Worm (Caenorhabditis elegans) whole organism, young adult: ENCODE results near the gene npp-25.

Experiments
- F33H1.4 ChIP-seq: fragments of 200-800 bp; sonication (Bioruptor generic); IDR thresholded peaks from 2 replicates; pipeline ENCODE4 v1.3.6; 2022; ENCODE audit warnings: missing genetic modification reagents, missing genetic modification characterization, missing compliant biosample characterization
- F37B4.10 ChIP-seq: fragments of 200-800 bp; sonication (Bioruptor generic); IDR thresholded peaks from 2 replicates; pipeline ENCODE4 v1.3.6; 2022; ENCODE audit warnings: missing genetic modification characterization, missing compliant biosample characterization
- F39B2.1 ChIP-seq: fragments of 200-800 bp; sonication (Bioruptor generic); IDR thresholded peaks from 2 replicates; pipeline ENCODE4 v1.3.6; 2022; ENCODE audit warnings: missing genetic modification reagents, missing genetic modification characterization, missing compliant biosample characterization
- F57A8.1 ChIP-seq: fragments of 200-800 bp; sonication (Bioruptor generic); optimal IDR thresholded peaks from 2 replicates; lab custom pipeline; 2018; ENCODE audit warnings: mild to moderate bottlenecking, missing genetic modification characterization, moderate library complexity, missing compliant biosample characterization
- F57C9.4 ChIP-seq: sonication (generic microtip); optimal IDR thresholded peaks from 2 replicates; lab custom pipeline; 2017; ENCODE audit warnings: mild to moderate bottlenecking, missing genetic modification characterization, missing compliant biosample characterization
- K12H6.12 ChIP-seq: fragments of 200-800 bp; sonication (Bioruptor generic); optimal IDR thresholded peaks from 2 replicates; lab custom pipeline; 2018; ENCODE audit warnings: mild to moderate bottlenecking, missing genetic modification characterization, missing compliant biosample characterization
- Y53F4B.3 ChIP-seq: fragments of 200-800 bp; sonication (Bioruptor generic); IDR thresholded peaks from 2 replicates; pipeline ENCODE4 v1.3.6; 2022; ENCODE audit warnings: missing genetic modification reagents, missing genetic modification characterization, missing compliant biosample characterization
- Y95B8A.8 ChIP-seq: fragments of 200-800 bp; sonication (Bioruptor generic); IDR thresholded peaks from 2 replicates; pipeline ENCODE4 v1.3.6; 2022; ENCODE audit warnings: missing genetic modification reagents, missing genetic modification characterization, missing compliant biosample characterization
- ama-1 ChIP-seq, 3 experiments: fragments of 150-350 bp in 1 of 3; sonication (generic microtip) in 2 of 3; optimal IDR thresholded peaks; 2 replicates each; lab custom pipeline; 2014 to 2018; ENCODE audit warnings: missing biosample characterization in 2 of 3, missing genetic modification characterization in 2 of 3, missing genetic modification reagents in 2 of 3
- atf-7 ChIP-seq: sonication (generic microtip); optimal IDR thresholded peaks from 2 replicates; lab custom pipeline; 2017; ENCODE audit warnings: mild to moderate bottlenecking, missing genetic modification characterization, missing compliant biosample characterization
- attf-3 ChIP-seq: fragments of 200-800 bp; sonication (Bioruptor generic); conservative IDR thresholded peaks from 2 replicates; pipeline ENCODE4 v1.3.6; 2022; ENCODE audit warnings: missing genetic modification reagents, missing genetic modification characterization, missing compliant biosample characterization
- attf-6 ChIP-seq: fragments of 200-800 bp; sonication (Bioruptor generic); IDR thresholded peaks from 2 replicates; pipeline ENCODE4 v1.3.6; 2022; ENCODE audit warnings: missing genetic modification reagents, missing genetic modification characterization, missing compliant biosample characterization
- bed-2 ChIP-seq: fragments of 200-800 bp; sonication (Bioruptor generic); IDR thresholded peaks from 2 replicates; pipeline ENCODE4 v1.3.6; 2022; ENCODE audit warnings: missing genetic modification reagents, missing genetic modification characterization, missing compliant biosample characterization
- ceh-91 ChIP-seq: fragments of 200-800 bp; sonication (Bioruptor generic); IDR thresholded peaks from 2 replicates; pipeline ENCODE4 v1.3.6; 2022; ENCODE audit warnings: missing genetic modification reagents, missing genetic modification characterization, missing compliant biosample characterization
- egrh-3 ChIP-seq: fragments of 200-800 bp; sonication (Bioruptor generic); IDR thresholded peaks from 2 replicates; pipeline ENCODE4 v1.3.6; 2022; ENCODE audit warnings: missing genetic modification reagents, missing genetic modification characterization, missing compliant biosample characterization
- ets-4 ChIP-seq: fragments of 200-800 bp; sonication (Bioruptor generic); optimal IDR thresholded peaks from 2 replicates; lab custom pipeline; 2018; ENCODE audit warnings: mild to moderate bottlenecking, missing genetic modification characterization, missing compliant biosample characterization
- hmg-1.2 ChIP-seq: fragments of 200-800 bp; sonication (Bioruptor generic); IDR thresholded peaks from 2 replicates; pipeline ENCODE4 v1.3.6; 2022; ENCODE audit warnings: missing genetic modification reagents, missing genetic modification characterization, missing compliant biosample characterization
- hrde-1 ChIP-seq: sonication (generic microtip); optimal IDR thresholded peaks from 2 replicates; lab custom pipeline; 2016; ENCODE audit warnings: missing genetic modification characterization, mild to moderate bottlenecking, missing compliant biosample characterization, moderate library complexity, missing genotype, missing genetic modification reagents, borderline replicate concordance
- lin-26 ChIP-seq: fragments of 200-800 bp; sonication (Bioruptor generic); IDR thresholded peaks from 2 replicates; pipeline ENCODE4 v1.3.6; 2022; ENCODE audit warnings: missing genetic modification reagents, missing genetic modification characterization, missing compliant biosample characterization
- lsl-1 ChIP-seq: fragments of 200-800 bp; sonication (Bioruptor generic); optimal IDR thresholded peaks from 2 replicates; lab custom pipeline; 2018; ENCODE audit warnings: mild to moderate bottlenecking, missing genetic modification characterization, moderate library complexity, missing compliant biosample characterization
- madf-3 ChIP-seq: fragments of 200-800 bp; sonication (Bioruptor generic); IDR thresholded peaks from 2 replicates; pipeline ENCODE4 v1.3.6; 2022; ENCODE audit warnings: missing genetic modification reagents, missing genetic modification characterization, missing compliant biosample characterization
- madf-6 ChIP-seq: fragments of 200-800 bp; sonication (Bioruptor generic); IDR thresholded peaks from 2 replicates; pipeline ENCODE4 v1.3.6; 2022; ENCODE audit warnings: missing genetic modification reagents, missing genetic modification characterization, missing compliant biosample characterization
- mcd-1 ChIP-seq: fragments of 200-800 bp; sonication (Bioruptor generic); IDR thresholded peaks from 2 replicates; pipeline ENCODE4 v1.3.6; 2022; ENCODE audit warnings: missing genetic modification reagents, missing genetic modification characterization, missing compliant biosample characterization
- mel-28 ChIP-seq: sonication (generic microtip); optimal IDR thresholded peaks from 2 replicates; lab custom pipeline; 2016; ENCODE audit warnings: borderline replicate concordance, mild to moderate bottlenecking, missing genetic modification characterization, missing compliant biosample characterization
- mes-4 ChIP-seq: sonication (generic microtip); optimal IDR thresholded peaks from 2 replicates; lab custom pipeline; 2016; ENCODE audit warnings: missing genotype, missing genetic modification characterization, missing compliant biosample characterization
- nfyb-1 ChIP-seq: fragments of 200-800 bp; sonication (Bioruptor generic); IDR thresholded peaks from 2 replicates; pipeline ENCODE4 v1.3.6; 2022; ENCODE audit warnings: missing genetic modification reagents, missing genetic modification characterization, missing compliant biosample characterization
- nhr-179 ChIP-seq: sonication (generic microtip); optimal IDR thresholded peaks from 2 replicates; lab custom pipeline; 2016; ENCODE audit warnings: mild to moderate bottlenecking, missing genetic modification characterization, missing compliant biosample characterization
- nhr-80 ChIP-seq: sonication (generic microtip); optimal IDR thresholded peaks from 2 replicates; lab custom pipeline; 2016; ENCODE audit warnings: missing genetic modification characterization, missing compliant biosample characterization
- sea-2 ChIP-seq: fragments of 200-800 bp; sonication (Bioruptor generic); IDR thresholded peaks from 2 replicates; pipeline ENCODE4 v1.3.6; 2022; ENCODE audit warnings: missing genetic modification characterization, missing compliant biosample characterization
- snpc-1.1 ChIP-seq: sonication (generic microtip); optimal IDR thresholded peaks from 2 replicates; lab custom pipeline; 2017; ENCODE audit warnings: missing genetic modification characterization, mild to moderate bottlenecking, missing compliant biosample characterization, antibody characterized with exemption, moderate library complexity, missing genotype, missing genetic modification reagents; ENCODE audit not compliant: insufficient read depth
- snpc-4 ChIP-seq, 5 experiments: fragments of 150-350 bp in 1 of 5; sonication (generic microtip) in 4 of 5; optimal IDR thresholded peaks; 2 replicates each; lab custom pipeline; 2014 to 2018; ENCODE audit warnings: missing genetic modification characterization in 5 of 5, missing biosample characterization in 3 of 5, antibody characterized with exemption in 2 of 5, mild to moderate bottlenecking in 2 of 5, missing compliant biosample characterization in 2 of 5, missing genotype in 2 of 5, moderate library complexity in 2 of 5, missing genetic modification reagents in 1 of 5
- sptf-2 ChIP-seq: fragments of 200-800 bp; sonication (Bioruptor generic); optimal IDR thresholded peaks from 2 replicates; lab custom pipeline; 2018; ENCODE audit warnings: mild to moderate bottlenecking, missing genetic modification characterization, missing compliant biosample characterization
- tbx-9 ChIP-seq: sonication (generic microtip); optimal IDR thresholded peaks from 2 replicates; lab custom pipeline; 2016; ENCODE audit warnings: borderline replicate concordance, missing genetic modification characterization, inconsistent platforms, missing compliant biosample characterization
- tlf-1 ChIP-seq: fragments of 200-800 bp; sonication (Bioruptor generic); optimal IDR thresholded peaks from 2 replicates; lab custom pipeline; 2018; ENCODE audit warnings: mild to moderate bottlenecking, missing genetic modification characterization, missing compliant biosample characterization
- xnd-1 ChIP-seq: sonication (generic microtip); optimal IDR thresholded peaks from 2 replicates; lab custom pipeline; 2016; ENCODE audit warnings: missing genotype, missing genetic modification reagents, missing genetic modification characterization, missing compliant biosample characterization
- zfh-2 ChIP-seq: fragments of 200-800 bp; sonication (Bioruptor generic); conservative IDR thresholded peaks from 2 replicates; pipeline ENCODE4 v1.3.6; 2022; ENCODE audit warnings: missing genetic modification reagents, missing genetic modification characterization, missing compliant biosample characterization
- zim-3 ChIP-seq: sonication (generic microtip); optimal IDR thresholded peaks from 2 replicates; lab custom pipeline; 2017; ENCODE audit warnings: mild to moderate bottlenecking, missing genetic modification characterization, moderate library complexity, missing compliant biosample characterization
- ztf-26 ChIP-seq: sonication (generic microtip); optimal IDR thresholded peaks from 2 replicates; lab custom pipeline; 2017; ENCODE audit warnings: missing genetic modification characterization, missing compliant biosample characterization

npp-25 gene

ce11 chrIII:12967437-12968043 is 41.7 kb upstream of the npp-25 start (continued):
- TF ChIP-seq Y95B8A.8 (GFP tag; lab: Robert Waterston, UW): no peak
- TF ChIP-seq snpc-4 (GFP tag; optimal IDR thresholded peaks at IDR 0.05; lab: Kevin White, UChicago): no peak
- no peak for TF ChIP-seq snpc-4 (tag; optimal IDR thresholded peaks at IDR 0.05; lab: Kevin White, UChicago)
- no peak for TF ChIP-seq ama-1 (optimal IDR thresholded peaks at IDR 0.05; lab: Kevin White, UChicago)
- no peak for TF ChIP-seq ama-1 (GFP tag; optimal IDR thresholded peaks at IDR 0.05; lab: Kevin White, UChicago)
- no peak for TF ChIP-seq madf-3 (GFP tag; lab: Robert Waterston, UW)
- TF ChIP-seq attf-3 (GFP tag; lab: Robert Waterston, UW): no peak
- no peak for TF ChIP-seq mcd-1 (GFP tag; lab: Robert Waterston, UW)
- TF ChIP-seq sea-2: no peak
- peak; percentile 67; the same call in 1 of the 2 replicates for TF ChIP-seq madf-6 (GFP tag; lab: Robert Waterston, UW)
- TF ChIP-seq bed-2 (GFP tag; lab: Robert Waterston, UW): no peak
- TF ChIP-seq nhr-80 (tag; lab: Kevin White, UChicago): peak; percentile 63
- TF ChIP-seq ets-4 (GFP tag; lab: Kevin White, UChicago): no peak
- no peak for TF ChIP-seq mes-4
- TF ChIP-seq egrh-3 (GFP tag; lab: Robert Waterston, UW): no peak
- TF ChIP-seq zim-3 (tag; lab: Kevin White, UChicago): no peak
- TF ChIP-seq hrde-1 (tag; lab: Kevin White, UChicago): no peak
- no peak for TF ChIP-seq K12H6.12 (tag; lab: Kevin White, UChicago)
- no peak for TF ChIP-seq ztf-26 (tag; lab: Kevin White, UChicago)
- TF ChIP-seq F33H1.4 (GFP tag; lab: Robert Waterston, UW): peak; percentile 69
- TF ChIP-seq F57A8.1 (GFP tag; lab: Kevin White, UChicago): no peak
- TF ChIP-seq lin-26 (GFP tag; lab: Robert Waterston, UW): no peak
- TF ChIP-seq hmg-1.2 (GFP tag; lab: Robert Waterston, UW): peak; percentile 44; the same call in 1 of the 2 replicates
- no peak for TF ChIP-seq snpc-1.1 (tag; lab: Kevin White, UChicago)
- no peak for TF ChIP-seq F39B2.1 (GFP tag; lab: Robert Waterston, UW)
- peak; percentile 93 for TF ChIP-seq lsl-1 (GFP tag; lab: Kevin White, UChicago)
- no peak for TF ChIP-seq atf-7 (tag; lab: Kevin White, UChicago)
- TF ChIP-seq nhr-179 (tag; lab: Kevin White, UChicago): no peak
- TF ChIP-seq attf-6 (GFP tag; lab: Robert Waterston, UW): no peak
- no peak for TF ChIP-seq Y53F4B.3 (GFP tag; lab: Robert Waterston, UW)
- no peak for TF ChIP-seq mel-28 (tag; lab: Kevin White, UChicago)
- no peak for TF ChIP-seq F57C9.4

DNA sequence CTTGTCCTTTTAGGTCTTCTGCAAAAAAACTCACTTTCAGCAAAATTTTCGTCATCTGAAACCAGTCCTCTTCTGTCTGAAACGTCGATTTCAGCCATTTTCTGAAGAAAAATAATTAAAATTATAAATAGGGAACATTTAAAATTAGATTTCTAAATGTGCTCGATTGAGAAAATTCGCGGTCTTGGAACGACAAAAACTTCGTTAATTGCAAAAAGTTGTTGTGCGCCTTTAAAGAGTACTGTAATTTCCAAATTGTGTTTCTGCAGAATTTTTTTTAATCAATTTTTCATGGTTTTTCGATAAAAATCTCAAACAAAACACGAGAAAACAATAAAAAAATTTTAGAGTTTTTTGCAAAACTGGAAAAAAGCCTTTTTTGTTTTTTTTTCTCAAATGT is 41.1 kb upstream of the npp-25 start, which contains the start of gene ttm-1:
Gene ttm-1 (minus strand): TSS at position 101 of the 400 bp plus-strand sequence.
- no peak for TF ChIP-seq attf-3 (GFP tag; lab: Robert Waterston, UW)
- TF ChIP-seq sptf-2 (GFP tag; lab: Kevin White, UChicago): no peak
- TF ChIP-seq ceh-91 (GFP tag; lab: Robert Waterston, UW): no peak
- no peak for TF ChIP-seq F37B4.10 (GFP tag; lab: Robert Waterston, UW)
- TF ChIP-seq tlf-1: no peak
- no peak for TF ChIP-seq tbx-9 (tag; lab: Kevin White, UChicago)
- no peak for TF ChIP-seq nfyb-1 (GFP tag; lab: Robert Waterston, UW)
- TF ChIP-seq xnd-1 (tag; lab: Kevin White, UChicago): no peak
- no peak for TF ChIP-seq attf-6 (GFP tag; lab: Robert Waterston, UW)
- TF ChIP-seq zfh-2: no peak
